Worm (Caenorhabditis elegans) whole organism, late embryonic: ENCODE measurements around the gene asp-13.

Source experiments
- C08G9.2 ChIP-seq: sonication (generic microtip); optimal IDR thresholded peaks from 2 replicates; lab custom pipeline; 2016; ENCODE audit warnings: mild to moderate bottlenecking, missing genetic modification characterization, moderate library complexity, missing compliant biosample characterization
- F13H6.1 ChIP-seq: sonication (generic microtip); optimal IDR thresholded peaks from 2 replicates; lab custom pipeline; 2016; ENCODE audit warnings: missing genetic modification characterization, missing compliant biosample characterization
- K02D7.2 ChIP-seq: sonication (generic microtip); optimal IDR thresholded peaks from 2 replicates; lab custom pipeline; 2017; ENCODE audit warnings: mild to moderate bottlenecking, missing genetic modification characterization, missing compliant biosample characterization
- Y22D7AL.16 ChIP-seq: sonication (generic microtip); optimal IDR thresholded peaks from 2 replicates; lab custom pipeline; 2016; ENCODE audit warnings: missing genetic modification characterization, missing compliant biosample characterization
- ama-1 ChIP-seq: fragments of 150-350 bp; optimal IDR thresholded peaks from 2 replicates; lab custom pipeline; 2014
- ceh-18 ChIP-seq: sonication (generic microtip); optimal IDR thresholded peaks from 2 replicates; lab custom pipeline; 2016; ENCODE audit warnings: missing genetic modification characterization, missing compliant biosample characterization
- ceh-19 ChIP-seq: fragments of 200-800 bp; sonication (Bioruptor generic); optimal IDR thresholded peaks from 2 replicates; lab custom pipeline; 2018; ENCODE audit warnings: mild to moderate bottlenecking, missing genetic modification characterization, missing compliant biosample characterization
- ceh-2 ChIP-seq: sonication (generic microtip); optimal IDR thresholded peaks from 2 replicates; lab custom pipeline; 2016; ENCODE audit warnings: missing genotype, missing genetic modification characterization, missing compliant biosample characterization
- ceh-24 ChIP-seq: sonication (generic microtip); optimal IDR thresholded peaks from 2 replicates; lab custom pipeline; 2016; ENCODE audit warnings: mild to moderate bottlenecking, missing genetic modification characterization, missing compliant biosample characterization
- ceh-31 ChIP-seq: sonication (generic microtip); optimal IDR thresholded peaks from 2 replicates; lab custom pipeline; 2016; ENCODE audit warnings: missing genetic modification characterization, missing compliant biosample characterization
- ceh-48 ChIP-seq: sonication (generic microtip); optimal IDR thresholded peaks from 2 replicates; lab custom pipeline; 2016; ENCODE audit warnings: missing genetic modification characterization, inconsistent platforms, missing compliant biosample characterization
- dve-1 ChIP-seq: sonication (generic microtip); optimal IDR thresholded peaks from 2 replicates; lab custom pipeline; 2017; ENCODE audit warnings: antibody characterized with exemption, mild to moderate bottlenecking, missing genetic modification characterization, missing compliant biosample characterization
- elt-4 ChIP-seq: sonication (generic microtip); optimal IDR thresholded peaks from 2 replicates; lab custom pipeline; 2016; ENCODE audit warnings: missing genetic modification characterization, missing compliant biosample characterization
- ets-4 ChIP-seq: sonication (generic microtip); optimal IDR thresholded peaks from 2 replicates; lab custom pipeline; 2016; ENCODE audit warnings: missing genetic modification characterization, missing compliant biosample characterization
- eyg-1 ChIP-seq: sonication (generic microtip); optimal IDR thresholded peaks from 2 replicates; lab custom pipeline; 2016; ENCODE audit warnings: missing genotype, missing genetic modification characterization, missing compliant biosample characterization
- fax-1 ChIP-seq: sonication (generic microtip); optimal IDR thresholded peaks from 2 replicates; lab custom pipeline; 2016; ENCODE audit warnings: missing genotype, missing genetic modification characterization, missing compliant biosample characterization
- fkh-10 ChIP-seq: fragments of 150-350 bp; optimal IDR thresholded peaks from 2 replicates; lab custom pipeline; 2014; ENCODE audit warnings: missing biosample characterization, missing genetic modification reagents, missing genetic modification characterization
- hlh-13 ChIP-seq: fragments of 200-800 bp; sonication (Bioruptor generic); optimal IDR thresholded peaks from 2 replicates; lab custom pipeline; 2018; ENCODE audit warnings: mild to moderate bottlenecking, missing genetic modification characterization, missing compliant biosample characterization
- hlh-15 ChIP-seq: sonication (generic microtip); optimal IDR thresholded peaks from 2 replicates; lab custom pipeline; 2016; ENCODE audit warnings: missing genetic modification characterization, missing compliant biosample characterization
- hlh-30 ChIP-seq: sonication (generic microtip); optimal IDR thresholded peaks from 2 replicates; lab custom pipeline; 2017; ENCODE audit warnings: antibody characterized with exemption, missing genetic modification characterization, missing compliant biosample characterization; ENCODE audit not compliant: insufficient read depth
- hlh-6 ChIP-seq: sonication (generic microtip); optimal IDR thresholded peaks from 2 replicates; lab custom pipeline; 2016; ENCODE audit warnings: missing genotype, missing genetic modification characterization, missing compliant biosample characterization
- lim-6 ChIP-seq: sonication (generic microtip); optimal IDR thresholded peaks from 2 replicates; lab custom pipeline; 2016; ENCODE audit warnings: missing genetic modification characterization, missing compliant biosample characterization
- lin-11 ChIP-seq: fragments of 200-800 bp; sonication (Bioruptor generic); optimal IDR thresholded peaks from 2 replicates; lab custom pipeline; 2018; ENCODE audit warnings: mild to moderate bottlenecking, missing genetic modification characterization, missing compliant biosample characterization
- mec-3 ChIP-seq: sonication (generic microtip); optimal IDR thresholded peaks from 2 replicates; lab custom pipeline; 2016; ENCODE audit warnings: borderline replicate concordance, missing genetic modification characterization, missing compliant biosample characterization
- npax-4 ChIP-seq: sonication (generic microtip); optimal IDR thresholded peaks from 2 replicates; lab custom pipeline; 2016; ENCODE audit warnings: missing genetic modification characterization, missing compliant biosample characterization
- odd-2 ChIP-seq: sonication (generic microtip); optimal IDR thresholded peaks from 2 replicates; lab custom pipeline; 2017; ENCODE audit warnings: antibody characterized with exemption, mild to moderate bottlenecking, missing genetic modification characterization, missing compliant biosample characterization
- pag-3 ChIP-seq: sonication (generic microtip); optimal IDR thresholded peaks from 2 replicates; lab custom pipeline; 2016; ENCODE audit warnings: missing compliant biosample characterization, missing genetic modification characterization, borderline replicate concordance
- pax-1 ChIP-seq: fragments of 150-350 bp; optimal IDR thresholded peaks from 2 replicates; lab custom pipeline; 2014; ENCODE audit warnings: missing biosample characterization, missing genetic modification characterization
- pha-2 ChIP-seq: sonication (generic microtip); optimal IDR thresholded peaks from 2 replicates; lab custom pipeline; 2017; ENCODE audit warnings: mild to moderate bottlenecking, missing genetic modification characterization, missing compliant biosample characterization
- pha-4 ChIP-seq: fragments of 150-350 bp; optimal IDR thresholded peaks from 2 replicates; lab custom pipeline; 2018; ENCODE audit warnings: missing biosample characterization, missing genetic modification reagents, missing genetic modification characterization
- pqm-1 ChIP-seq: sonication (generic microtip); optimal IDR thresholded peaks from 2 replicates; lab custom pipeline; 2016; ENCODE audit warnings: missing genetic modification characterization, missing compliant biosample characterization
- ref-2 ChIP-seq: sonication (generic microtip); optimal IDR thresholded peaks from 2 replicates; lab custom pipeline; 2016; ENCODE audit warnings: missing genetic modification characterization, missing compliant biosample characterization
- sox-4 ChIP-seq: sonication (generic microtip); optimal IDR thresholded peaks from 2 replicates; lab custom pipeline; 2017; ENCODE audit warnings: mild to moderate bottlenecking, missing genetic modification characterization, inconsistent platforms, missing compliant biosample characterization
- unc-3 ChIP-seq, 2 experiments: fragments of 200-800 bp in 1 of 2; sonication (Bioruptor generic) in 1 of 2; sonication (generic microtip) in 1 of 2; conservative IDR thresholded peaks in 1 of 2; optimal IDR thresholded peaks in 1 of 2; 2 replicates each; pipeline versions ENCODE4 v1.3.6 to Lab custom; 2016 to 2022; ENCODE audit warnings: missing compliant biosample characterization in 2 of 2, missing genetic modification characterization in 2 of 2, missing genetic modification reagents in 1 of 2
- unc-42 ChIP-seq: sonication (generic microtip); optimal IDR thresholded peaks from 2 replicates; lab custom pipeline; 2016; ENCODE audit warnings: missing genotype, missing genetic modification characterization, missing compliant biosample characterization
- unc-55 ChIP-seq: sonication (generic microtip); optimal IDR thresholded peaks from 2 replicates; lab custom pipeline; 2017; ENCODE audit warnings: missing biosample characterization, missing genetic modification reagents, missing genetic modification characterization

The asp-13 gene

ce11 chrV:8629029-8629428 is 14.0 kb downstream of the asp-13 start, which contains the start of gene F41E6.12:
Gene F41E6.12, minus strand, starts transcription at chrV:8629129.
- no peak for TF ChIP-seq hlh-15
- no peak for TF ChIP-seq sox-4 (tag; lab: Kevin White, UChicago)
- TF ChIP-seq ceh-48 (tag; lab: Kevin White, UChicago), result no peak
- no peak for TF ChIP-seq elt-4
- no peak for TF ChIP-seq ceh-31
- TF ChIP-seq K02D7.2, result no peak
- TF ChIP-seq C08G9.2 (tag; lab: Kevin White, UChicago), result no peak
- no peak for TF ChIP-seq ref-2 (tag; lab: Kevin White, UChicago)
- TF ChIP-seq pax-1 (tag; lab: Kevin White, UChicago), result no peak
- no peak for TF ChIP-seq pha-2 (tag; lab: Kevin White, UChicago)
- TF ChIP-seq ets-4 (tag; lab: Kevin White, UChicago), result no peak
- no peak for TF ChIP-seq lim-6 (tag; lab: Kevin White, UChicago)

- TF ChIP-seq hlh-13 (GFP tag; lab: Kevin White, UChicago), result no peak
- TF ChIP-seq ref-2 (tag; lab: Kevin White, UChicago), result no peak
- no peak for TF ChIP-seq hlh-30
- no peak for TF ChIP-seq pag-3 (tag; lab: Kevin White, UChicago)
- TF ChIP-seq eyg-1 (tag; lab: Kevin White, UChicago), result no peak
- no peak for TF ChIP-seq pha-4 (tag; lab: Kevin White, UChicago)
- TF ChIP-seq ceh-24 (tag; lab: Kevin White, UChicago), result no peak
- no peak for TF ChIP-seq hlh-6 (tag; lab: Kevin White, UChicago)
- TF ChIP-seq, all 69 proteins: peak for 0
These were observed 15.4 kb downstream of the asp-13 start for ce11 chrV:8627580-8627979.

DNA sequence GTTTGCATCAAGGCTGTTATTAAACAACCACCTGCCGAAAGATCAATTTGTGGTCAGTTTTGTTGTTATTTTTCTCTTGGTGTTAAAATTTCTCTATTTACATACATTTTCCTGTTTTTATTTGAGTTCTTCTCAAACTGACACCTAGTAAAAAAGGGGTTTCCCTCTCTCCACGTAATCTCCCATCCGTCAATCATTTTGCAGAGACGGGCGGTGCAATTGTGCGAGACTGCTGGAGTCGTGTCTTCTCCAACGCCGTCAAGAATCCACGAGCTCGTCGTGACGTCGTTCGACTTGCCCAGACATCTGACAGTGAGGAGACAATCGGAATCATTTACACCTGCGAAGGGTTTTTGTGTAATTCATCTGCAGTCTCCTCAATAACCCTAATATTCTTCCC is 16.6 kb downstream of the asp-13 start:
- TF ChIP-seq unc-55, result peak; percentile 12
- no peak for TF ChIP-seq ama-1 (lab: Kevin White, UChicago)

ce11 chrV:8623754-8624153 is 19.2 kb downstream of the asp-13 start, which contains the start of gene F41E6.17:
Gene F41E6.17, plus strand, starts transcription at chrV:8624101.
- TF ChIP-seq ceh-18 (tag; lab: Kevin White, UChicago), result no peak
- TF ChIP-seq ceh-2, result no peak
- TF ChIP-seq Y22D7AL.16 (tag; lab: Kevin White, UChicago), result no peak
- peak; percentile 62 for TF ChIP-seq unc-42 (tag; lab: Kevin White, UChicago)
- no peak for TF ChIP-seq dve-1 (tag; lab: Kevin White, UChicago)
- TF ChIP-seq odd-2 (tag; lab: Kevin White, UChicago), result no peak
- TF ChIP-seq F13H6.1, result no peak
- no peak for TF ChIP-seq mec-3 (tag; lab: Kevin White, UChicago)

DNA sequence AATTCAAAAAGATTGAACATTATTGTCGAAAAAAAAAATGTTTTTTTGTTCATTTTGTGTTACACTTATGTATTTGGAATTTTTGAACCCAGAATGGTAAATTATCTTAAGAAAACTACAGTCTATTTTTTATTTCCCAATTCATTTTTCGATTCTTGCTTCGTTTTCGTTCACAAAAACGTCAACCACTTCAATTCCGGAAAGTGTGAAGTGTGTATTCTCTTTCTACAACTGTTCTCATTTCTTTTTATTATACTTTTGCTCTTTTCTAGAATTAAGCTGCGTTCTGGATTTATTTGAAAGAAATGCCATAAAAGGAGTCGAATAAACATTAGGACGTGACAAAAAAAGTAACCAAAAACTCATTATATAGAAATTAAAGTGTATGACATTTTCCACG is 20.7 kb downstream of the asp-13 start, which contains the start of gene F41E6.1:
Gene F41E6.1 (plus strand): TSS at position 301 of the 400 bp plus-strand sequence.
- TF ChIP-seq ceh-19 (GFP tag; lab: Kevin White, UChicago) (no peak), fax-1 (tag; lab: Kevin White, UChicago) (no peak), pqm-1 (tag; lab: Kevin White, UChicago) (no peak), fkh-10 (GFP tag; lab: Kevin White, UChicago) (no peak), ceh-48 (tag; lab: Kevin White, UChicago) (no peak), npax-4 (no peak), unc-3 (GFP tag; conservative IDR thresholded peaks at IDR 0.05; lab: Robert Waterston, UW) (no peak), unc-3 (tag; optimal IDR thresholded peaks at IDR 0.05; lab: Kevin White, UChicago) (no peak), lin-11 (tag; lab: Kevin White, UChicago) (no peak)
